Fruit fly (Drosophila melanogaster) whole organism, embryonic: ENCODE data around the gene CG5080.

ENCODE experiments used
- Atf6 ChIP-seq: fragments of 200-800 bp; sonication (Bioruptor generic); IDR thresholded peaks from 2 replicates; pipeline ENCODE4 v1.3.6; 2022; ENCODE audit warnings: missing biosample characterization, missing genetic modification characterization
- B-H1 ChIP-seq: fragments of 200-800 bp; sonication (Bioruptor generic); IDR thresholded peaks from 3 replicates; pipeline ENCODE4 v1.3.6; 2022; ENCODE audit warnings: missing biosample characterization, missing genetic modification characterization
- C15 ChIP-seq: fragments of 200-800 bp; sonication (Bioruptor generic); IDR thresholded peaks from 3 replicates; pipeline ENCODE4 v1.3.6; 2022; ENCODE audit warnings: missing biosample characterization, missing genetic modification characterization
- CG12104 ChIP-seq: fragments of 200-800 bp; sonication (Bioruptor generic); optimal IDR thresholded peaks from 3 replicates; lab custom pipeline; 2016; ENCODE audit warnings: missing biosample characterization, missing genetic modification characterization
- CG13287 ChIP-seq: fragments of 200-800 bp; sonication (Bioruptor generic); IDR thresholded peaks from 2 replicates; pipeline ENCODE4 v1.3.6; 2022; ENCODE audit warnings: missing biosample characterization, missing genetic modification characterization; ENCODE audit not compliant: partially characterized antibody
- CG14710 ChIP-seq: fragments of 200-800 bp; sonication (Bioruptor generic); optimal IDR thresholded peaks from 3 replicates; lab custom pipeline; 2019; ENCODE audit warnings: missing biosample characterization, mild to moderate bottlenecking, missing genetic modification characterization, moderate library complexity
- CG16779 ChIP-seq: fragments of 200-800 bp; sonication (Bioruptor generic); IDR thresholded peaks from 2 replicates; pipeline ENCODE4 v1.3.6; 2022; ENCODE audit warnings: missing biosample characterization, missing genetic modification characterization
- CG17912 ChIP-seq: fragments of 200-800 bp; sonication (Bioruptor generic); optimal IDR thresholded peaks from 2 replicates; lab custom pipeline; 2018; ENCODE audit warnings: missing biosample characterization, mild to moderate bottlenecking, missing genetic modification characterization
- CG31224 ChIP-seq: fragments of 200-800 bp; sonication (Bioruptor generic); IDR thresholded peaks from 2 replicates; pipeline ENCODE4 v1.3.6; 2022; ENCODE audit warnings: missing biosample characterization, missing genetic modification characterization
- CG5245 ChIP-seq: fragments of 200-800 bp; sonication (Bioruptor generic); optimal IDR thresholded peaks from 3 replicates; lab custom pipeline; 2016; ENCODE audit warnings: missing biosample characterization, missing genetic modification characterization
- CG6272 ChIP-seq: fragments of 200-800 bp; sonication (Bioruptor generic); IDR thresholded peaks from 2 replicates; pipeline ENCODE4 v1.3.6; 2022; ENCODE audit warnings: missing biosample characterization, missing genetic modification characterization
- CG6765 ChIP-seq: fragments of 200-800 bp; sonication (Bioruptor generic); optimal IDR thresholded peaks from 3 replicates; lab custom pipeline; 2017; ENCODE audit warnings: missing biosample characterization, mild to moderate bottlenecking, missing genetic modification characterization
- CG7556 ChIP-seq: fragments of 200-800 bp; sonication (Bioruptor generic); optimal IDR thresholded peaks from 2 replicates; lab custom pipeline; 2017; ENCODE audit warnings: missing biosample characterization, mild to moderate bottlenecking, missing genetic modification characterization
- CG7963 ChIP-seq: fragments of 200-800 bp; sonication (Bioruptor generic); IDR thresholded peaks from 3 replicates; pipeline ENCODE4 v1.3.6; 2022; ENCODE audit warnings: missing biosample characterization, missing genetic modification characterization; ENCODE audit not compliant: partially characterized antibody
- Deaf1 ChIP-seq: fragments of 200-800 bp; optimal IDR thresholded peaks from 3 replicates; lab custom pipeline; 2019; ENCODE audit warnings: missing biosample characterization, mild to moderate bottlenecking, missing genetic modification characterization, moderate library complexity
- Dek ChIP-seq: fragments of 200-800 bp; sonication (Bioruptor generic); optimal IDR thresholded peaks from 3 replicates; lab custom pipeline; 2019; ENCODE audit warnings: missing biosample characterization, mild to moderate bottlenecking, missing genetic modification characterization, moderate library complexity
- GATAe ChIP-seq: fragments of 200-800 bp; sonication (Bioruptor generic); conservative IDR thresholded peaks from 2 replicates; pipeline ENCODE4 v1.3.6; 2022; ENCODE audit warnings: missing biosample characterization, missing genetic modification characterization
- H2.0 ChIP-seq: fragments of 200-800 bp; sonication (Bioruptor generic); IDR thresholded peaks from 2 replicates; pipeline ENCODE4 v1.3.6; 2022; ENCODE audit warnings: missing biosample characterization, missing genetic modification characterization
- Hand ChIP-seq: fragments of 200-800 bp; sonication (Bioruptor generic); optimal IDR thresholded peaks from 2 replicates; lab custom pipeline; 2017; ENCODE audit warnings: mild to moderate bottlenecking, missing biosample characterization, missing genetic modification reagents, missing genetic modification characterization
- Jarid2 ChIP-seq: fragments of 200-800 bp; sonication (Bioruptor generic); optimal IDR thresholded peaks from 3 replicates; lab custom pipeline; 2017; ENCODE audit warnings: mild to moderate bottlenecking, missing biosample characterization, missing genetic modification reagents, missing genetic modification characterization
- Lpt ChIP-seq: fragments of >200 bp; optimal IDR thresholded peaks from 2 replicates; lab custom pipeline; 2018; ENCODE audit warnings: missing biosample characterization, missing genetic modification characterization
- Mad ChIP-seq: fragments of 200-800 bp; sonication (Bioruptor generic); optimal IDR thresholded peaks from 2 replicates; lab custom pipeline; 2016; ENCODE audit warnings: missing biosample characterization, missing genetic modification characterization
- Mes4 ChIP-seq: fragments of 200-800 bp; sonication (Bioruptor generic); optimal IDR thresholded peaks from 2 replicates; lab custom pipeline; 2016; ENCODE audit warnings: missing biosample characterization, missing genetic modification characterization
- Mrtf ChIP-seq: fragments of 200-800 bp; sonication (Bioruptor generic); IDR thresholded peaks from 3 replicates; pipeline ENCODE4 v1.3.6; 2022; ENCODE audit warnings: missing biosample characterization, missing genetic modification characterization
- Nf-YA ChIP-seq: fragments of 200-800 bp; sonication (Bioruptor generic); IDR thresholded peaks from 2 replicates; pipeline ENCODE4 v1.3.6; 2022; ENCODE audit warnings: missing biosample characterization, missing genetic modification characterization
- Oaz ChIP-seq: fragments of 200-800 bp; sonication (Bioruptor generic); IDR thresholded peaks from 2 replicates; pipeline ENCODE4 v1.3.6; 2022; ENCODE audit warnings: missing biosample characterization, missing genetic modification characterization
- Scr ChIP-seq: fragments of 200-800 bp; sonication (Bioruptor generic); IDR thresholded peaks from 2 replicates; pipeline ENCODE4 v1.3.6; 2022; ENCODE audit warnings: missing biosample characterization, missing genetic modification characterization; ENCODE audit not compliant: partially characterized antibody
- Ssrp ChIP-seq: fragments of 200-800 bp; sonication (Bioruptor generic); optimal IDR thresholded peaks from 2 replicates; lab custom pipeline; 2018; ENCODE audit warnings: missing biosample characterization, mild to moderate bottlenecking, missing genetic modification characterization, moderate library complexity
- Trl ChIP-seq, 3 experiments: fragments of >200 bp in 2 of 3; fragments of 200-800 bp in 1 of 3; sonication (Bioruptor generic) in 1 of 3; optimal IDR thresholded peaks; 2 replicates in 1 of 3; 3 replicates in 2 of 3; lab custom pipeline; 2016 to 2017; ENCODE audit warnings: missing biosample characterization in 1 of 3, missing genetic modification characterization in 1 of 3
- abd-A ChIP-seq: fragments of 200-800 bp; sonication (Bioruptor generic); optimal IDR thresholded peaks from 3 replicates; lab custom pipeline; 2019; ENCODE audit warnings: missing biosample characterization, mild to moderate bottlenecking, missing genetic modification characterization, moderate library complexity
- amos ChIP-seq: fragments of 200-800 bp; sonication (Bioruptor generic); IDR thresholded peaks from 2 replicates; pipeline ENCODE4 v1.3.6; 2022; ENCODE audit warnings: missing biosample characterization, missing genetic modification characterization; ENCODE audit not compliant: partially characterized antibody
- az2 ChIP-seq: fragments of 200-800 bp; sonication (Bioruptor generic); optimal IDR thresholded peaks from 3 replicates; lab custom pipeline; 2016; ENCODE audit warnings: missing biosample characterization, missing genetic modification characterization
- bab2 ChIP-seq: fragments of 200-800 bp; sonication (Bioruptor generic); optimal IDR thresholded peaks from 2 replicates; lab custom pipeline; 2016; ENCODE audit warnings: missing biosample characterization, missing genetic modification characterization
- croc ChIP-seq: fragments of 200-800 bp; sonication (Bioruptor generic); conservative IDR thresholded peaks from 3 replicates; pipeline ENCODE4 v1.3.6; 2022; ENCODE audit warnings: missing biosample characterization, missing genetic modification characterization
- dan ChIP-seq: fragments of 200-800 bp; sonication (Bioruptor generic); IDR thresholded peaks from 2 replicates; pipeline ENCODE4 v1.3.6; 2022; ENCODE audit warnings: missing biosample characterization, missing genetic modification characterization
- dpn ChIP-seq, 2 experiments: fragments of 200-800 bp; sonication (Bioruptor generic); optimal IDR thresholded peaks; 3 replicates each; lab custom pipeline; 2016; ENCODE audit warnings: missing biosample characterization in 2 of 2, missing genetic modification characterization in 2 of 2
- fd102C ChIP-seq: fragments of 200-800 bp; sonication (Bioruptor generic); optimal IDR thresholded peaks from 2 replicates; lab custom pipeline; 2018; ENCODE audit warnings: missing biosample characterization, mild to moderate bottlenecking, missing genetic modification characterization, moderate library complexity
- gcm ChIP-seq: fragments of 200-800 bp; sonication (Bioruptor generic); optimal IDR thresholded peaks from 2 replicates; lab custom pipeline; 2019; ENCODE audit warnings: missing biosample characterization, mild to moderate bottlenecking, missing genetic modification characterization, moderate library complexity
- gem ChIP-seq: fragments of 200-800 bp; sonication (Bioruptor generic); optimal IDR thresholded peaks from 2 replicates; lab custom pipeline; 2019; ENCODE audit warnings: missing biosample characterization, mild to moderate bottlenecking, missing genetic modification characterization, moderate library complexity
- grn ChIP-seq: fragments of 200-800 bp; sonication (Bioruptor generic); optimal IDR thresholded peaks from 3 replicates; lab custom pipeline; 2017; ENCODE audit warnings: missing biosample characterization, missing genetic modification characterization
- hkb ChIP-seq, 2 experiments: fragments of 200-800 bp in 1 of 2; fragments of >200 bp in 1 of 2; sonication (Bioruptor generic) in 1 of 2; IDR thresholded peaks in 1 of 2; optimal IDR thresholded peaks in 1 of 2; 2 replicates each; pipeline versions ENCODE4 v1.3.6 to Lab custom; 2017 to 2022; ENCODE audit warnings: missing biosample characterization in 1 of 2, missing genetic modification characterization in 1 of 2
- jing ChIP-seq: fragments of 200-800 bp; sonication (Bioruptor generic); optimal IDR thresholded peaks from 2 replicates; lab custom pipeline; 2018; ENCODE audit warnings: missing biosample characterization, mild to moderate bottlenecking, missing genetic modification characterization
- kah ChIP-seq: fragments of 200-800 bp; sonication (Bioruptor generic); optimal IDR thresholded peaks from 2 replicates; lab custom pipeline; 2018; ENCODE audit warnings: missing biosample characterization, mild to moderate bottlenecking, missing genetic modification characterization
- sim ChIP-seq: fragments of 200-800 bp; sonication (Bioruptor generic); IDR thresholded peaks from 2 replicates; pipeline ENCODE4 v1.3.6; 2022; ENCODE audit warnings: missing biosample characterization, missing genetic modification characterization
- tap ChIP-seq: fragments of 200-800 bp; optimal IDR thresholded peaks from 3 replicates; lab custom pipeline; 2019; ENCODE audit warnings: missing biosample characterization, mild to moderate bottlenecking, missing genetic modification characterization, moderate library complexity
- tup ChIP-seq: fragments of 200-800 bp; sonication (Bioruptor generic); optimal IDR thresholded peaks from 2 replicates; lab custom pipeline; 2016; ENCODE audit warnings: missing biosample characterization, mild to moderate bottlenecking, missing genetic modification characterization, moderate library complexity
- vnd ChIP-seq: fragments of 200-800 bp; sonication (Bioruptor generic); IDR thresholded peaks from 3 replicates; pipeline ENCODE4 v1.3.6; 2022; ENCODE audit warnings: missing biosample characterization, missing genetic modification characterization; ENCODE audit not compliant: partially characterized antibody
- wek ChIP-seq: fragments of 200-800 bp; sonication (Bioruptor generic); optimal IDR thresholded peaks from 3 replicates; lab custom pipeline; 2018; ENCODE audit warnings: missing biosample characterization, mild to moderate bottlenecking, missing genetic modification characterization, moderate library complexity
- zf30C ChIP-seq: fragments of 200-800 bp; sonication (Bioruptor generic); optimal IDR thresholded peaks from 3 replicates; lab custom pipeline; 2018; ENCODE audit warnings: missing biosample characterization, mild to moderate bottlenecking, missing genetic modification characterization

Gene CG5080

DNA sequence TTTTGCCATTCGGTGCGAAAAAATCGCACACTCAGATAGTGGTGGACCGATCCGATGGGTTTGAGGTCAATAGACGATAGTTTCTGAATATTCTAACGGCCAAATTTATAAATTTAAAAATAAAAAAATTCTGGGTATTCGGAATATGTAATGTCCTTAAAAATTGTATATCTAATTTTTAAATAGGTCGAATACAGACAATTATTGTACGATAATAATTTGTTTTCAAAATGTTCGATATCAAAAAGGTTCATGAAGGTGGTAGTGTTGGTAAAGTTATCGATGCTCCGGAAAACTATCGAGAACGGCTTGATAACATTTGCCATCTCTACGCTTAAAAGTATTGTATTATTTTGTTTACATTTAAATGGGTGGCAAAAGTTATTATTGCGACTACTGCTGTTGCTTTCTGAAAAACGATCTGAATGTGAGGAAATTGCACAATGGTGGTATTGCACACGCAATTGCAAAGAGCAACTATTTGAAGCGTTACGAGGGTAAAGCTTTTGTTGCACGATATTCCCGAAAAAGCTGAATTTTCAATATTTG, 6.3 kb upstream of the CG5080 start, which contains the start of the genes CG31922 and Plap (continued):
- TF ChIP-seq bab2, result peak; percentile 64
- peak; percentile 65 for TF ChIP-seq az2
- TF ChIP-seq CG6272, result peak; percentile 70
- peak; percentile 48 for TF ChIP-seq H2.0 (GFP tag; lab: Robert Waterston, UW)
- TF ChIP-seq fd102C (GFP tag; lab: Kevin White, UChicago), result no peak
- no peak for TF ChIP-seq tap (tag; lab: Kevin White, UChicago)
- no peak for TF ChIP-seq CG7963 (GFP tag; lab: Robert Waterston, UW)
- TF ChIP-seq kah (GFP tag; lab: Kevin White, UChicago), result no peak
- TF ChIP-seq hkb (optimal IDR thresholded peaks at IDR 0.05; lab: Kevin White, UChicago), result no peak
- TF ChIP-seq hkb (GFP tag; IDR thresholded peaks at IDR 0.05; lab: Robert Waterston, UW), result peak; percentile 59; the same call in 1 of the 2 replicates
- TF ChIP-seq B-H1, result no peak; the same call in 2 of the 3 replicates
- peak; percentile 56 for TF ChIP-seq CG12104
- no peak for TF ChIP-seq wek (GFP tag; lab: Kevin White, UChicago)
- peak; percentile 82; the same call in 1 of the 2 replicates for TF ChIP-seq amos (GFP tag; lab: Robert Waterston, UW)
- TF ChIP-seq dpn (GFP tag; optimal IDR thresholded peaks at IDR 0.05; lab: Kevin White, UChicago), result peak; percentile 71 to 79
- TF ChIP-seq abd-A (tag; lab: Kevin White, UChicago), result no peak
- peak; percentile 91 for TF ChIP-seq vnd (GFP tag; lab: Robert Waterston, UW)
- TF ChIP-seq CG6765, result no peak
- no peak for TF ChIP-seq Trl (optimal IDR thresholded peaks at IDR 0.05; lab: Kevin White, UChicago)
- peak; percentile 45 for TF ChIP-seq Trl (GFP tag; optimal IDR thresholded peaks at IDR 0.05; lab: Kevin White, UChicago)
- peak; percentile 59 for TF ChIP-seq Ssrp (tag; lab: Kevin White, UChicago)
- TF ChIP-seq Scr (GFP tag; lab: Robert Waterston, UW), result peak; percentile 96
- no peak for TF ChIP-seq Mes4 (GFP tag; lab: Kevin White, UChicago)
- TF ChIP-seq gcm (GFP tag; lab: Kevin White, UChicago), result peak; percentile 36
- peak; percentile 39 for TF ChIP-seq CG5245 (GFP tag; lab: Kevin White, UChicago)
- TF ChIP-seq jing (GFP tag; lab: Kevin White, UChicago), result no peak
- TF ChIP-seq CG7556 (GFP tag; lab: Kevin White, UChicago), result peak; percentile 48
- TF ChIP-seq Jarid2 (GFP tag; lab: Kevin White, UChicago), result no peak
- TF ChIP-seq sim (GFP tag; lab: Robert Waterston, UW), result no peak
- no peak for TF ChIP-seq CG17912
- TF ChIP-seq dan, result no peak
- TF ChIP-seq CG14710 (tag; lab: Kevin White, UChicago), result peak; percentile 86
- TF ChIP-seq Mrtf, result no peak
- no peak for TF ChIP-seq Hand
- peak; percentile 33; the same call in 1 of the 2 replicates for TF ChIP-seq CG31224 (GFP tag; lab: Robert Waterston, UW)
- 0 out of 2 replicates have a peak, but pooled peaks have one; percentile 26 for TF ChIP-seq Oaz (GFP tag; lab: Robert Waterston, UW)
- peak; percentile 95 for TF ChIP-seq CG13287 (GFP tag; lab: Robert Waterston, UW)
- TF ChIP-seq Atf6 (GFP tag; lab: Robert Waterston, UW), result peak; percentile 60; the same call in 1 of the 2 replicates
- peak; percentile 27; the same call in 1 of the 2 replicates for TF ChIP-seq GATAe (GFP tag; lab: Robert Waterston, UW)
- TF ChIP-seq Deaf1 (tag; lab: Kevin White, UChicago), result peak; percentile 41
- no peak for TF ChIP-seq Lpt (GFP tag; lab: Kevin White, UChicago)
- TF ChIP-seq grn, result no peak
- TF ChIP-seq tup (GFP tag; lab: Kevin White, UChicago), result no peak
- TF ChIP-seq croc (GFP tag; lab: Robert Waterston, UW), result peak; percentile 23; the same call in 1 of the 3 replicates
- TF ChIP-seq Mad (GFP tag; lab: Kevin White, UChicago), result peak; percentile 70
- no peak for TF ChIP-seq C15 (GFP tag; lab: Robert Waterston, UW)
- no peak for TF ChIP-seq Nf-YA (GFP tag; lab: Robert Waterston, UW)
- TF ChIP-seq zf30C, result no peak
- TF ChIP-seq gem (tag; lab: Kevin White, UChicago), result no peak
- TF ChIP-seq Dek (tag; lab: Kevin White, UChicago), result peak; percentile 67
- no peak for TF ChIP-seq CG16779
